Worm (Caenorhabditis elegans): Measurements from ENCODE around the gene erh-1.

erh-1 gene

ce11 chrV:10546749-10547148 is 32.2 kb downstream of the erh-1 start, which contains the start of gene F25D1.5:
TSS of gene F25D1.5 (minus strand) at chrV:10546783.
- no peak for TF ChIP-seq cog-1 (tag; optimal IDR thresholded peaks at IDR 0.05)

- TF ChIP-seq klf-2 (GFP tag; conservative IDR thresholded peaks at IDR 0.05) = no peak
- no peak for TF ChIP-seq ztf-23 (GFP tag; IDR thresholded peaks at IDR 0.05)
- TF ChIP-seq flt-1 (GFP tag; IDR thresholded peaks at IDR 0.05) = no peak
- no peak for TF ChIP-seq ztf-29 (GFP tag; IDR thresholded peaks at IDR 0.05)
- TF ChIP-seq med-1 (GFP tag; optimal IDR thresholded peaks at IDR 0.05; ENCODE audit: insufficient read depth) = no peak
- TF ChIP-seq cog-1 (tag; optimal IDR thresholded peaks at IDR 0.05) = no peak
- no peak for TF ChIP-seq tab-1 (GFP tag; IDR thresholded peaks at IDR 0.05)
- no peak for TF ChIP-seq ref-1 (GFP tag; conservative IDR thresholded peaks at IDR 0.05)
- no peak for TF ChIP-seq T22C8.4 (GFP tag; IDR thresholded peaks at IDR 0.05)
Measured at ce11 chrV:10540024-10540423, 38.9 kb downstream of the erh-1 start, which contains the start of gene degt-1. TSS of gene degt-1 (plus strand) at chrV:10540324.

- TF ChIP-seq ref-1 (GFP tag; conservative IDR thresholded peaks at IDR 0.05) (no peak), T22C8.4 (GFP tag; IDR thresholded peaks at IDR 0.05) (no peak), flt-1 (GFP tag; IDR thresholded peaks at IDR 0.05) (no peak)
Measured at ce11 chrV:10539114-10539513, 39.8 kb downstream of the erh-1 start, which contains the start of gene F25D1.8. TSS of gene F25D1.8 (plus strand) at chrV:10539414.

- TF ChIP-seq flt-1 (GFP tag; IDR thresholded peaks at IDR 0.05) (no peak), med-1 (GFP tag; optimal IDR thresholded peaks at IDR 0.05; ENCODE audit: insufficient read depth) (peak; percentile 1), cog-1 (tag; optimal IDR thresholded peaks at IDR 0.05) (peak; percentile 58), ztf-23 (GFP tag; IDR thresholded peaks at IDR 0.05) (peak; percentile 94), ztf-29 (GFP tag; IDR thresholded peaks at IDR 0.05) (no peak)
Measured at ce11 chrV:10536808-10537207, 42.1 kb downstream of the erh-1 start.

ce11 chrV:10536095-10536691 is 42.7 kb downstream of the erh-1 start, which contains the start of gene ppm-1.A:
TSS of gene ppm-1.A (minus strand) at chrV:10536388.
- TF ChIP-seq med-1 (GFP tag; optimal IDR thresholded peaks at IDR 0.05; ENCODE audit: insufficient read depth) = no peak
- no peak for TF ChIP-seq cog-1 (tag; optimal IDR thresholded peaks at IDR 0.05)
- TF ChIP-seq T22C8.4 (GFP tag; IDR thresholded peaks at IDR 0.05) = no peak
- TF ChIP-seq tab-1 (GFP tag; IDR thresholded peaks at IDR 0.05) = no peak
- no peak for TF ChIP-seq ztf-29 (GFP tag; IDR thresholded peaks at IDR 0.05)
- no peak for TF ChIP-seq ztf-23 (GFP tag; IDR thresholded peaks at IDR 0.05)
- TF ChIP-seq flt-1 (GFP tag; IDR thresholded peaks at IDR 0.05) = no peak
- TF ChIP-seq ref-1 (GFP tag; conservative IDR thresholded peaks at IDR 0.05) = no peak
- TF ChIP-seq klf-2 (GFP tag; conservative IDR thresholded peaks at IDR 0.05) = no peak

- TF ChIP-seq ztf-29 (GFP tag; IDR thresholded peaks at IDR 0.05) = no peak
- no peak for TF ChIP-seq T22C8.4 (GFP tag; IDR thresholded peaks at IDR 0.05)
- TF ChIP-seq ref-1 (GFP tag; conservative IDR thresholded peaks at IDR 0.05) = no peak
- no peak for TF ChIP-seq cog-1 (tag; optimal IDR thresholded peaks at IDR 0.05)
- TF ChIP-seq flt-1 (GFP tag; IDR thresholded peaks at IDR 0.05) = no peak
- TF ChIP-seq klf-2 (GFP tag; conservative IDR thresholded peaks at IDR 0.05) = no peak
Measured at ce11 chrV:10535325-10535724, 43.6 kb downstream of the erh-1 start.

- no peak for TF ChIP-seq klf-2 (GFP tag; conservative IDR thresholded peaks at IDR 0.05)
- no peak for TF ChIP-seq tab-1 (GFP tag; IDR thresholded peaks at IDR 0.05)
- TF ChIP-seq ztf-23 (GFP tag; IDR thresholded peaks at IDR 0.05) = no peak
Measured at ce11 chrV:10532725-10533124, 46.2 kb downstream of the erh-1 start, which contains the start of gene txt-10. TSS of gene txt-10 (minus strand) at chrV:10532825.

ce11 chrV:10529600-10529999 is 49.3 kb downstream of the erh-1 start:
- no peak for TF ChIP-seq tab-1 (GFP tag; IDR thresholded peaks at IDR 0.05)
- TF ChIP-seq cog-1 (tag; optimal IDR thresholded peaks at IDR 0.05) = no peak
- TF ChIP-seq ztf-23 (GFP tag; IDR thresholded peaks at IDR 0.05) = no peak
- no peak for TF ChIP-seq T22C8.4 (GFP tag; IDR thresholded peaks at IDR 0.05)
- TF ChIP-seq klf-2 (GFP tag; conservative IDR thresholded peaks at IDR 0.05) = no peak
- no peak for TF ChIP-seq ref-1 (GFP tag; conservative IDR thresholded peaks at IDR 0.05)
- TF ChIP-seq flt-1 (GFP tag; IDR thresholded peaks at IDR 0.05) = no peak

- no peak for TF ChIP-seq cog-1 (tag; optimal IDR thresholded peaks at IDR 0.05)
- TF ChIP-seq med-1 (GFP tag; optimal IDR thresholded peaks at IDR 0.05; ENCODE audit: insufficient read depth) = no peak
- no peak for TF ChIP-seq klf-2 (GFP tag; conservative IDR thresholded peaks at IDR 0.05)
- no peak for TF ChIP-seq ref-1 (GFP tag; conservative IDR thresholded peaks at IDR 0.05)
- TF ChIP-seq tab-1 (GFP tag; IDR thresholded peaks at IDR 0.05) = no peak
- TF ChIP-seq flt-1 (GFP tag; IDR thresholded peaks at IDR 0.05) = no peak
- no peak for TF ChIP-seq T22C8.4 (GFP tag; IDR thresholded peaks at IDR 0.05)
- TF ChIP-seq ztf-29 (GFP tag; IDR thresholded peaks at IDR 0.05) = no peak
- no peak for TF ChIP-seq ztf-23 (GFP tag; IDR thresholded peaks at IDR 0.05)
Measured at ce11 chrV:10528500-10528899, 50.4 kb downstream of the erh-1 start, which contains the start of gene F25D1.3. TSS of gene F25D1.3 (plus strand) at chrV:10528724.

Data from whole organism, midembryonic.